Worm (Caenorhabditis elegans) whole organism, young adult: ENCODE results near the gene nlp-25.
A peak's percentile ranks its signal among the peaks of the same experiment; 100 is the strongest.

Source experiments
- B0019.2 ChIP-seq: fragments of 200-800 bp; sonication (Bioruptor generic); conservative IDR thresholded peaks from 2 replicates; pipeline ENCODE4 v1.3.6; 2022; ENCODE audit warnings: missing genetic modification reagents, missing genetic modification characterization, missing compliant biosample characterization
- C17E4.6 ChIP-seq: fragments of 200-800 bp; sonication (Bioruptor generic); IDR thresholded peaks from 2 replicates; pipeline ENCODE4 v1.3.6; 2022; ENCODE audit warnings: missing genetic modification reagents, missing genetic modification characterization, missing compliant biosample characterization
- F10E7.11 ChIP-seq: sonication (generic microtip); optimal IDR thresholded peaks from 2 replicates; lab custom pipeline; 2017; ENCODE audit warnings: mild to moderate bottlenecking, missing genetic modification characterization, moderate library complexity, missing compliant biosample characterization
- F22D6.2 ChIP-seq: sonication (generic microtip); optimal IDR thresholded peaks from 2 replicates; lab custom pipeline; 2016; ENCODE audit warnings: mild to moderate bottlenecking, missing genetic modification characterization, missing compliant biosample characterization
- F57A8.1 ChIP-seq: fragments of 200-800 bp; sonication (Bioruptor generic); optimal IDR thresholded peaks from 2 replicates; lab custom pipeline; 2018; ENCODE audit warnings: mild to moderate bottlenecking, missing genetic modification characterization, moderate library complexity, missing compliant biosample characterization
- K12H6.12 ChIP-seq: fragments of 200-800 bp; sonication (Bioruptor generic); optimal IDR thresholded peaks from 2 replicates; lab custom pipeline; 2018; ENCODE audit warnings: mild to moderate bottlenecking, missing genetic modification characterization, missing compliant biosample characterization
- Y53G8AR.9 ChIP-seq: fragments of 200-800 bp; sonication (Bioruptor generic); conservative IDR thresholded peaks from 2 replicates; pipeline ENCODE4 v1.3.6; 2022; ENCODE audit warnings: missing genetic modification reagents, missing genetic modification characterization, missing compliant biosample characterization
- Y56A3A.18 ChIP-seq: fragments of 200-800 bp; sonication (Bioruptor generic); IDR thresholded peaks from 2 replicates; pipeline ENCODE4 v1.3.6; 2022; ENCODE audit warnings: missing genetic modification reagents, missing genetic modification characterization, missing compliant biosample characterization
- Y95B8A.8 ChIP-seq: fragments of 200-800 bp; sonication (Bioruptor generic); IDR thresholded peaks from 2 replicates; pipeline ENCODE4 v1.3.6; 2022; ENCODE audit warnings: missing genetic modification reagents, missing genetic modification characterization, missing compliant biosample characterization
- akir-1 ChIP-seq: fragments of 200-800 bp; sonication (Bioruptor generic); optimal IDR thresholded peaks from 2 replicates; lab custom pipeline; 2018; ENCODE audit warnings: mild to moderate bottlenecking, missing genetic modification characterization, moderate library complexity, missing compliant biosample characterization
- aptf-3 ChIP-seq: fragments of 200-800 bp; sonication (Bioruptor generic); IDR thresholded peaks from 2 replicates; pipeline ENCODE4 v1.3.6; 2022; ENCODE audit warnings: missing genetic modification characterization, missing compliant biosample characterization
- attf-3 ChIP-seq: fragments of 200-800 bp; sonication (Bioruptor generic); conservative IDR thresholded peaks from 2 replicates; pipeline ENCODE4 v1.3.6; 2022; ENCODE audit warnings: missing genetic modification reagents, missing genetic modification characterization, missing compliant biosample characterization
- attf-6 ChIP-seq: fragments of 200-800 bp; sonication (Bioruptor generic); IDR thresholded peaks from 2 replicates; pipeline ENCODE4 v1.3.6; 2022; ENCODE audit warnings: missing genetic modification reagents, missing genetic modification characterization, missing compliant biosample characterization
- ccch-3 ChIP-seq: fragments of 200-800 bp; sonication (Bioruptor generic); optimal IDR thresholded peaks from 2 replicates; lab custom pipeline; 2018; ENCODE audit warnings: mild to moderate bottlenecking, missing genetic modification characterization, missing compliant biosample characterization
- ceh-79 ChIP-seq: sonication (generic microtip); optimal IDR thresholded peaks from 2 replicates; lab custom pipeline; 2017; ENCODE audit warnings: mild to moderate bottlenecking, missing genetic modification characterization, missing compliant biosample characterization
- dox-1 ChIP-seq: fragments of 200-800 bp; sonication (Bioruptor generic); IDR thresholded peaks from 2 replicates; pipeline ENCODE4 v1.3.6; 2022; ENCODE audit warnings: missing genetic modification reagents, missing genetic modification characterization, missing compliant biosample characterization
- egrh-3 ChIP-seq: fragments of 200-800 bp; sonication (Bioruptor generic); IDR thresholded peaks from 2 replicates; pipeline ENCODE4 v1.3.6; 2022; ENCODE audit warnings: missing genetic modification reagents, missing genetic modification characterization, missing compliant biosample characterization
- ets-4 ChIP-seq: fragments of 200-800 bp; sonication (Bioruptor generic); optimal IDR thresholded peaks from 2 replicates; lab custom pipeline; 2018; ENCODE audit warnings: mild to moderate bottlenecking, missing genetic modification characterization, missing compliant biosample characterization
- him-1 ChIP-seq: sonication (generic microtip); optimal IDR thresholded peaks from 2 replicates; lab custom pipeline; 2016; ENCODE audit warnings: missing genotype, missing genetic modification reagents, missing genetic modification characterization, missing compliant biosample characterization
- hlh-12 ChIP-seq: sonication (generic microtip); optimal IDR thresholded peaks from 2 replicates; lab custom pipeline; 2016; ENCODE audit warnings: missing genetic modification characterization, missing compliant biosample characterization
- let-526 ChIP-seq: fragments of 200-800 bp; sonication (Bioruptor generic); IDR thresholded peaks from 2 replicates; pipeline ENCODE4 v1.3.6; 2022; ENCODE audit warnings: missing genetic modification reagents, missing genetic modification characterization, missing compliant biosample characterization
- let-607 ChIP-seq, 2 experiments: fragments of 200-800 bp in 1 of 2; sonication (Bioruptor generic) in 1 of 2; sonication (generic microtip) in 1 of 2; optimal IDR thresholded peaks; 2 replicates each; lab custom pipeline; 2016 to 2018; ENCODE audit warnings: mild to moderate bottlenecking in 2 of 2, missing compliant biosample characterization in 2 of 2, missing genetic modification characterization in 2 of 2, moderate library complexity in 2 of 2, missing genotype in 1 of 2
- lin-26 ChIP-seq: fragments of 200-800 bp; sonication (Bioruptor generic); IDR thresholded peaks from 2 replicates; pipeline ENCODE4 v1.3.6; 2022; ENCODE audit warnings: missing genetic modification reagents, missing genetic modification characterization, missing compliant biosample characterization
- madf-3 ChIP-seq: fragments of 200-800 bp; sonication (Bioruptor generic); IDR thresholded peaks from 2 replicates; pipeline ENCODE4 v1.3.6; 2022; ENCODE audit warnings: missing genetic modification reagents, missing genetic modification characterization, missing compliant biosample characterization
- madf-6 ChIP-seq: fragments of 200-800 bp; sonication (Bioruptor generic); IDR thresholded peaks from 2 replicates; pipeline ENCODE4 v1.3.6; 2022; ENCODE audit warnings: missing genetic modification reagents, missing genetic modification characterization, missing compliant biosample characterization
- mcd-1 ChIP-seq: fragments of 200-800 bp; sonication (Bioruptor generic); IDR thresholded peaks from 2 replicates; pipeline ENCODE4 v1.3.6; 2022; ENCODE audit warnings: missing genetic modification reagents, missing genetic modification characterization, missing compliant biosample characterization
- mel-28 ChIP-seq: sonication (generic microtip); optimal IDR thresholded peaks from 2 replicates; lab custom pipeline; 2016; ENCODE audit warnings: borderline replicate concordance, mild to moderate bottlenecking, missing genetic modification characterization, missing compliant biosample characterization
- mxl-1 ChIP-seq: sonication (generic microtip); optimal IDR thresholded peaks from 2 replicates; lab custom pipeline; 2016; ENCODE audit warnings: missing genetic modification characterization, missing compliant biosample characterization
- nfyb-1 ChIP-seq: fragments of 200-800 bp; sonication (Bioruptor generic); IDR thresholded peaks from 2 replicates; pipeline ENCODE4 v1.3.6; 2022; ENCODE audit warnings: missing genetic modification reagents, missing genetic modification characterization, missing compliant biosample characterization
- nhr-120 ChIP-seq: fragments of 200-800 bp; sonication (Bioruptor generic); IDR thresholded peaks from 2 replicates; pipeline ENCODE4 v1.3.6; 2022; ENCODE audit warnings: missing genetic modification characterization, missing compliant biosample characterization
- nhr-179 ChIP-seq: sonication (generic microtip); optimal IDR thresholded peaks from 2 replicates; lab custom pipeline; 2016; ENCODE audit warnings: mild to moderate bottlenecking, missing genetic modification characterization, missing compliant biosample characterization
- nhr-27 ChIP-seq: fragments of 200-800 bp; sonication (Bioruptor generic); optimal IDR thresholded peaks from 2 replicates; lab custom pipeline; 2018; ENCODE audit warnings: mild to moderate bottlenecking, missing genetic modification characterization, moderate library complexity, missing compliant biosample characterization
- sea-2 ChIP-seq: fragments of 200-800 bp; sonication (Bioruptor generic); IDR thresholded peaks from 2 replicates; pipeline ENCODE4 v1.3.6; 2022; ENCODE audit warnings: missing genetic modification characterization, missing compliant biosample characterization
- snpc-1.1 ChIP-seq: sonication (generic microtip); optimal IDR thresholded peaks from 2 replicates; lab custom pipeline; 2017; ENCODE audit warnings: missing genetic modification characterization, mild to moderate bottlenecking, missing compliant biosample characterization, antibody characterized with exemption, moderate library complexity, missing genotype, missing genetic modification reagents; ENCODE audit not compliant: insufficient read depth
- snpc-4 ChIP-seq, 5 experiments: fragments of 150-350 bp in 1 of 5; sonication (generic microtip) in 4 of 5; optimal IDR thresholded peaks; 2 replicates each; lab custom pipeline; 2014 to 2018; ENCODE audit warnings: missing genetic modification characterization in 5 of 5, missing biosample characterization in 3 of 5, antibody characterized with exemption in 2 of 5, mild to moderate bottlenecking in 2 of 5, missing compliant biosample characterization in 2 of 5, missing genotype in 2 of 5, moderate library complexity in 2 of 5, missing genetic modification reagents in 1 of 5
- somi-1 ChIP-seq: fragments of 200-800 bp; sonication (Bioruptor generic); optimal IDR thresholded peaks from 2 replicates; lab custom pipeline; 2018; ENCODE audit warnings: mild to moderate bottlenecking, missing genetic modification characterization, missing compliant biosample characterization
- sptf-2 ChIP-seq: fragments of 200-800 bp; sonication (Bioruptor generic); optimal IDR thresholded peaks from 2 replicates; lab custom pipeline; 2018; ENCODE audit warnings: mild to moderate bottlenecking, missing genetic modification characterization, missing compliant biosample characterization
- tbp1 ChIP-seq: fragments of 200-800 bp; sonication (Bioruptor generic); optimal IDR thresholded peaks from 2 replicates; lab custom pipeline; 2018; ENCODE audit warnings: mild to moderate bottlenecking, missing genetic modification characterization, missing compliant biosample characterization
- tlf-1 ChIP-seq: fragments of 200-800 bp; sonication (Bioruptor generic); optimal IDR thresholded peaks from 2 replicates; lab custom pipeline; 2018; ENCODE audit warnings: mild to moderate bottlenecking, missing genetic modification characterization, missing compliant biosample characterization
- zfh-2 ChIP-seq: fragments of 200-800 bp; sonication (Bioruptor generic); conservative IDR thresholded peaks from 2 replicates; pipeline ENCODE4 v1.3.6; 2022; ENCODE audit warnings: missing genetic modification reagents, missing genetic modification characterization, missing compliant biosample characterization
- ztf-25 ChIP-seq: fragments of 200-800 bp; sonication (Bioruptor generic); IDR thresholded peaks from 2 replicates; pipeline ENCODE4 v1.3.6; 2022; ENCODE audit warnings: missing genetic modification reagents, missing genetic modification characterization, missing compliant biosample characterization
- ztf-26 ChIP-seq: sonication (generic microtip); optimal IDR thresholded peaks from 2 replicates; lab custom pipeline; 2017; ENCODE audit warnings: missing genetic modification characterization, missing compliant biosample characterization
- ztf-28 ChIP-seq: fragments of 200-800 bp; sonication (Bioruptor generic); IDR thresholded peaks from 2 replicates; pipeline ENCODE4 v1.3.6; 2022; ENCODE audit warnings: missing genetic modification reagents, missing genetic modification characterization, missing compliant biosample characterization
- ztf-3 ChIP-seq: fragments of 200-800 bp; sonication (Bioruptor generic); optimal IDR thresholded peaks from 2 replicates; lab custom pipeline; 2018; ENCODE audit warnings: mild to moderate bottlenecking, missing genetic modification characterization, missing compliant biosample characterization
- ztf-6 ChIP-seq: fragments of 200-800 bp; sonication (Bioruptor generic); IDR thresholded peaks from 2 replicates; pipeline ENCODE4 v1.3.6; 2022; ENCODE audit warnings: missing genetic modification reagents, missing genetic modification characterization, missing compliant biosample characterization

Gene nlp-25

ce11 chrV:19610118-19610707 lies 4.2 kb downstream of the nlp-25 start:
- TF ChIP-seq ccch-3 (GFP tag; lab: Kevin White, UChicago) (no peak), let-526 (GFP tag; lab: Robert Waterston, UW) (no peak), attf-3 (GFP tag; lab: Robert Waterston, UW) (no peak), snpc-4 (GFP tag; optimal IDR thresholded peaks at IDR 0.05; lab: Kevin White, UChicago) (no peak), snpc-4 (tag; optimal IDR thresholded peaks at IDR 0.05; lab: Kevin White, UChicago) (no peak), Y56A3A.18 (GFP tag; lab: Robert Waterston, UW) (no peak), madf-6 (GFP tag; lab: Robert Waterston, UW) (0 out of 2 replicates have a peak, but pooled peaks have one; percentile 25), tlf-1 (GFP tag; lab: Kevin White, UChicago) (no peak), zfh-2 (GFP tag; lab: Robert Waterston, UW) (peak; percentile 85), egrh-3 (peak; percentile 91), sptf-2 (no peak), F22D6.2 (tag; lab: Kevin White, UChicago) (no peak), dox-1 (GFP tag; lab: Robert Waterston, UW) (no peak), B0019.2 (GFP tag; lab: Robert Waterston, UW) (0 out of 2 replicates have a peak, but pooled peaks have one; percentile 4), let-607 (tag; optimal IDR thresholded peaks at IDR 0.05; lab: Kevin White, UChicago) (peak in 1 of 2 experiments; percentile 14), mel-28 (no peak), Y95B8A.8 (GFP tag; lab: Robert Waterston, UW) (no peak), mcd-1 (peak; percentile 38), ceh-79 (tag; lab: Kevin White, UChicago) (peak; percentile 22), lin-26 (GFP tag; lab: Robert Waterston, UW) (0 out of 2 replicates have a peak, but pooled peaks have one; percentile 35), him-1 (tag; lab: Kevin White, UChicago) (no peak), nfyb-1 (peak; percentile 62; the same call in 1 of the 2 replicates)

- TF ChIP-seq tlf-1 (GFP tag; lab: Kevin White, UChicago) (no peak), F57A8.1 (GFP tag; lab: Kevin White, UChicago) (no peak), sea-2 (no peak), tbp1 (GFP tag; lab: Kevin White, UChicago) (no peak), madf-3 (peak; percentile 49; the same call in 1 of the 2 replicates), ztf-25 (GFP tag; lab: Robert Waterston, UW) (no peak), sptf-2 (no peak), C17E4.6 (GFP tag; lab: Robert Waterston, UW) (no peak), ztf-3 (GFP tag; lab: Kevin White, UChicago) (no peak), ets-4 (no peak), aptf-3 (GFP tag; lab: Robert Waterston, UW) (no peak), somi-1 (peak; percentile 5), attf-6 (GFP tag; lab: Robert Waterston, UW) (no peak), hlh-12 (tag; lab: Kevin White, UChicago) (no peak), snpc-1.1 (tag; lab: Kevin White, UChicago) (no peak), nhr-120 (0 out of 2 replicates have a peak, but pooled peaks have one; percentile 57), mxl-1 (tag; lab: Kevin White, UChicago) (no peak), K12H6.12 (tag; lab: Kevin White, UChicago) (no peak), akir-1 (GFP tag; lab: Kevin White, UChicago) (no peak), ztf-26 (tag; lab: Kevin White, UChicago) (peak; percentile 14), ztf-6 (GFP tag; lab: Robert Waterston, UW) (peak; percentile 53; the same call in 1 of the 2 replicates), nhr-179 (tag; lab: Kevin White, UChicago) (no peak), ztf-28 (no peak), Y95B8A.8 (GFP tag; lab: Robert Waterston, UW) (no peak), F10E7.11 (tag; lab: Kevin White, UChicago) (no peak), F22D6.2 (tag; lab: Kevin White, UChicago) (no peak), Y53G8AR.9 (no peak), let-607 (tag; optimal IDR thresholded peaks at IDR 0.05; lab: Kevin White, UChicago) (no peak), nhr-27 (no peak)
Observed at ce11 chrV:19611675-19612345, 5.8 kb downstream of the nlp-25 start.
